Worm (Caenorhabditis elegans) whole organism, L3 larva: ENCODE measurements around the gene srh-171.

ENCODE experiments used
- ZK546.5 ChIP-seq: sonication (generic microtip); optimal IDR thresholded peaks from 2 replicates; lab custom pipeline; 2017; ENCODE audit warnings: missing biosample characterization, missing genetic modification characterization
- ama-1 ChIP-seq: fragments of 150-350 bp; optimal IDR thresholded peaks from 2 replicates; lab custom pipeline; 2018
- egl-27 ChIP-seq: sonication (generic microtip); optimal IDR thresholded peaks from 4 replicates; lab custom pipeline; 2017; ENCODE audit warnings: missing biosample characterization, missing genetic modification reagents, missing genetic modification characterization
- elt-1 ChIP-seq: fragments of 150-350 bp; optimal IDR thresholded peaks from 2 replicates; lab custom pipeline; 2014; ENCODE audit warnings: missing biosample characterization, missing genetic modification characterization
- hmg-11 ChIP-seq: sonication (generic microtip); optimal IDR thresholded peaks from 2 replicates; lab custom pipeline; 2016; ENCODE audit warnings: missing genetic modification characterization, missing compliant biosample characterization
- lin-39 ChIP-seq: fragments of 150-350 bp; optimal IDR thresholded peaks from 2 replicates; lab custom pipeline; 2018; ENCODE audit warnings: missing biosample characterization, missing genetic modification reagents, missing genetic modification characterization
- nhr-76 ChIP-seq: fragments of 150-350 bp; sonication (generic microtip); optimal IDR thresholded peaks from 5 replicates; lab custom pipeline; 2014; ENCODE audit warnings: missing biosample characterization, missing genetic modification characterization
- pha-4 ChIP-seq: fragments of 150-350 bp; optimal IDR thresholded peaks from 2 replicates; lab custom pipeline; 2014; ENCODE audit warnings: missing biosample characterization, missing genetic modification reagents, missing genetic modification characterization
- pqm-1 ChIP-seq: fragments of 150-350 bp; optimal IDR thresholded peaks from 2 replicates; lab custom pipeline; 2017; ENCODE audit warnings: missing biosample characterization, missing genetic modification characterization, inconsistent platforms
- unc-39 ChIP-seq: sonication (generic microtip); optimal IDR thresholded peaks from 4 replicates; lab custom pipeline; 2017; ENCODE audit warnings: missing biosample characterization, missing genetic modification characterization
- ztf-11 ChIP-seq: fragments of 150-350 bp; optimal IDR thresholded peaks from 2 replicates; lab custom pipeline; 2014; ENCODE audit warnings: missing biosample characterization, missing genetic modification characterization

DNA sequence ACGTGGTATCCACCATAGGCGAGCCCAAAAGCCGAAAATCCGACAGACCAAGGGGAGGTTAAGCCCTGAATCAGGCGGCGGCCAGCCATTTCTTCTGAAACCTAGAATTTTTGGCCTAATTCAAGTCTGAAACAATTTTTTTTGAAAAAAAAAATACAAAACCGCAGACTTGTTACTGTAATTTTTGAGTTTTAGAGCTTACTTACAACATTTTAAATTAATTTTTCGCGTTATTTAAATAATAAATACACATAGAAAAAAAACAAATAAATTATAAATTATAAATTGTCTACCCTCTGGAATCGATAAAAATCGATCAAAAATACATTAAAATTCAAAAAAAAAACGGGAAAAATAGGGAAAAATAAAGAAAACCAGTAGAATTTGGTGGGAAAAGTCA is 19.0 kb upstream of the srh-171 start, which contains the start of gene dhs-24:
- no peak for TF ChIP-seq elt-1 (tag; lab: Kevin White, UChicago)
- no peak for TF ChIP-seq nhr-76 (tag; lab: Kevin White, UChicago)
- no peak for TF ChIP-seq ama-1 (lab: Kevin White, UChicago)
- TF ChIP-seq egl-27: no peak
- no peak for TF ChIP-seq ZK546.5 (tag; lab: Kevin White, UChicago)
- no peak for TF ChIP-seq hmg-11 (tag; lab: Kevin White, UChicago)
- no peak for TF ChIP-seq ztf-11 (tag; lab: Kevin White, UChicago)
- TF ChIP-seq lin-39 (tag; lab: Kevin White, UChicago): no peak
- TF ChIP-seq unc-39 (tag; lab: Kevin White, UChicago): no peak
- TF ChIP-seq pha-4 (tag; lab: Kevin White, UChicago): no peak
- TF ChIP-seq pqm-1 (tag; lab: Kevin White, UChicago): no peak
